Worm (Caenorhabditis elegans): ENCODE data around the gene srlf-9.

DNA sequence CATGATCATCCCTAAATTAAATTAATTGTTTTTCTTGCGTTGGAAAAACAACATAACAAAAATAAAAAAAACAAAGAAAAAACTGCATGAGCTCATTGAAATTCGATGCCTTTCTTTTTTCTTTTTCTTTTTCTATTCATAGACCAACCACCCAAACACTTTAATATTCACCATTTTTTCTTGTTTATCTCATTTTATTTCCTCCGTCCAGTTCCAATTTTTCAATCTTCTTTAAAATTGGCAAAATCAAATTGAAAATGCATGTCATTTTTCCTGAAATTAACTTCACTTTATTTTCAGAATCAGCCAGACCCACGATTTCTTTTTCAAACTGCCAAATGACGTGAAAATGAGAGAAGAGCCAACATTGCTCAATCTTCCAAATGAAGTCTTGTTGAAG lies 15.7 kb downstream of the srlf-9 start, which contains the start of gene T03F6.4:
- TF ChIP-seq nhr-237 (tag; optimal IDR thresholded peaks at IDR 0.05) (no peak), zag-1 (tag; optimal IDR thresholded peaks at IDR 0.05) (no peak), nhr-76 (tag; optimal IDR thresholded peaks at IDR 0.05) (no peak), nhr-77 (tag; optimal IDR thresholded peaks at IDR 0.05) (no peak), pha-4 (tag; optimal IDR thresholded peaks at IDR 0.05) (no peak)
